Fruit fly (Drosophila melanogaster) whole organism, prepupa: Measurements from ENCODE around the gene Eig71Ec.

Experiments
- CG10631 ChIP-seq: fragments of 200-800 bp; sonication (Bioruptor generic); optimal IDR thresholded peaks from 2 replicates; lab custom pipeline; 2016; ENCODE audit warnings: missing biosample characterization, missing genetic modification characterization
- CG10669 ChIP-seq: fragments of 200-800 bp; sonication (Bioruptor generic); optimal IDR thresholded peaks from 3 replicates; lab custom pipeline; 2018; ENCODE audit warnings: missing biosample characterization, mild to moderate bottlenecking, missing genetic modification characterization, moderate library complexity
- CG11294 ChIP-seq: fragments of 200-800 bp; sonication (Bioruptor generic); IDR thresholded peaks from 2 replicates; pipeline ENCODE4 v1.3.6; 2022; ENCODE audit warnings: missing biosample characterization, missing genetic modification characterization
- CG11902 ChIP-seq: fragments of 200-800 bp; sonication (Bioruptor generic); optimal IDR thresholded peaks from 3 replicates; lab custom pipeline; 2016; ENCODE audit warnings: missing biosample characterization, missing genetic modification characterization
- CG15336 ChIP-seq: fragments of 200-800 bp; sonication (Bioruptor generic); IDR thresholded peaks from 2 replicates; pipeline ENCODE4 v1.3.6; 2022; ENCODE audit warnings: missing biosample characterization, missing genetic modification characterization
- CG16779 ChIP-seq: fragments of 200-800 bp; sonication (Bioruptor generic); optimal IDR thresholded peaks from 3 replicates; lab custom pipeline; 2017; ENCODE audit warnings: missing biosample characterization, mild to moderate bottlenecking, missing genetic modification characterization
- CG3032 ChIP-seq: fragments of 200-800 bp; optimal IDR thresholded peaks from 2 replicates; lab custom pipeline; 2019; ENCODE audit warnings: missing biosample characterization, mild to moderate bottlenecking, missing genetic modification characterization, moderate library complexity
- CG31627 ChIP-seq: fragments of 200-800 bp; sonication (Bioruptor generic); optimal IDR thresholded peaks from 3 replicates; lab custom pipeline; 2016; ENCODE audit warnings: missing biosample characterization, missing genetic modification characterization
- CG32006 ChIP-seq: fragments of 200-800 bp; sonication (Bioruptor generic); optimal IDR thresholded peaks from 3 replicates; lab custom pipeline; 2017; ENCODE audit warnings: missing biosample characterization, mild to moderate bottlenecking, missing genetic modification characterization
- CG34406 ChIP-seq: fragments of 200-800 bp; sonication (Bioruptor generic); optimal IDR thresholded peaks from 3 replicates; lab custom pipeline; 2016; ENCODE audit warnings: missing biosample characterization, missing genetic modification characterization
- CG3919 ChIP-seq: fragments of 200-800 bp; sonication (Bioruptor generic); optimal IDR thresholded peaks from 3 replicates; lab custom pipeline; 2016; ENCODE audit warnings: missing biosample characterization, missing genetic modification characterization
- CG4318 ChIP-seq: fragments of 200-800 bp; sonication (Bioruptor generic); optimal IDR thresholded peaks from 3 replicates; lab custom pipeline; 2017; ENCODE audit warnings: missing biosample characterization, mild to moderate bottlenecking, missing genetic modification characterization
- CG6163 ChIP-seq: fragments of 200-800 bp; sonication (Bioruptor generic); IDR thresholded peaks from 3 replicates; pipeline ENCODE4 v1.3.6; 2022; ENCODE audit warnings: missing biosample characterization, missing genetic modification characterization
- CG6276 ChIP-seq: fragments of 200-800 bp; sonication (Bioruptor generic); optimal IDR thresholded peaks from 2 replicates; lab custom pipeline; 2017; ENCODE audit warnings: missing biosample characterization, mild to moderate bottlenecking, missing genetic modification characterization
- CG6792 ChIP-seq: fragments of 200-800 bp; sonication (Bioruptor generic); optimal IDR thresholded peaks from 3 replicates; lab custom pipeline; 2016; ENCODE audit warnings: missing biosample characterization, missing genetic modification characterization
- CG6808 ChIP-seq: fragments of 200-800 bp; sonication (Bioruptor generic); optimal IDR thresholded peaks from 3 replicates; lab custom pipeline; 2017; ENCODE audit warnings: missing biosample characterization, missing genetic modification characterization, mild to moderate bottlenecking, moderate library complexity, missing genetic modification reagents
- CG6854 ChIP-seq: fragments of 200-800 bp; sonication (Bioruptor generic); optimal IDR thresholded peaks from 2 replicates; lab custom pipeline; 2017; ENCODE audit warnings: missing biosample characterization, mild to moderate bottlenecking, missing genetic modification characterization
- CG7368 ChIP-seq: fragments of 200-800 bp; sonication (Bioruptor generic); optimal IDR thresholded peaks from 3 replicates; lab custom pipeline; 2016; ENCODE audit warnings: missing biosample characterization, missing genetic modification characterization
- CG8119 ChIP-seq: fragments of 200-800 bp; sonication (Bioruptor generic); IDR thresholded peaks from 3 replicates; pipeline ENCODE4 v1.3.6; 2022; ENCODE audit warnings: missing biosample characterization, missing genetic modification characterization
- CG8632 ChIP-seq: fragments of 200-800 bp; sonication (Bioruptor generic); optimal IDR thresholded peaks from 3 replicates; lab custom pipeline; 2016; ENCODE audit warnings: missing biosample characterization, missing genetic modification characterization
- Eip78C ChIP-seq: fragments of 200-800 bp; sonication (Bioruptor generic); peaks from one replicate; lab custom pipeline; 2016; ENCODE audit warnings: missing biosample characterization, missing genetic modification characterization
- Eip93F ChIP-seq: fragments of 200-800 bp; sonication (Bioruptor generic); optimal IDR thresholded peaks from 2 replicates; lab custom pipeline; 2016; ENCODE audit warnings: missing biosample characterization, mild to moderate bottlenecking, missing genetic modification characterization
- Ets96B ChIP-seq: fragments of 200-800 bp; optimal IDR thresholded peaks from 2 replicates; lab custom pipeline; 2019; ENCODE audit warnings: missing biosample characterization, mild to moderate bottlenecking, missing genetic modification characterization, moderate library complexity
- Gug ChIP-seq: fragments of 200-800 bp; sonication (Bioruptor generic); IDR thresholded peaks from 2 replicates; pipeline ENCODE4 v1.3.6; 2022; ENCODE audit warnings: missing biosample characterization, missing genetic modification characterization
- Hr38 ChIP-seq: sonication (Bioruptor generic); optimal IDR thresholded peaks from 2 replicates; lab custom pipeline; 2016; ENCODE audit warnings: missing biosample characterization, missing genetic modification characterization
- Hr39 ChIP-seq: fragments of 200-800 bp; sonication (Bioruptor generic); optimal IDR thresholded peaks from 2 replicates; lab custom pipeline; 2016; ENCODE audit warnings: missing biosample characterization, missing genetic modification characterization
- Hr4 ChIP-seq: fragments of 200-800 bp; sonication (Bioruptor generic); optimal IDR thresholded peaks from 3 replicates; lab custom pipeline; 2016; ENCODE audit warnings: missing biosample characterization, missing genetic modification characterization
- Lpt ChIP-seq: fragments of 200-800 bp; sonication (Bioruptor generic); optimal IDR thresholded peaks from 3 replicates; lab custom pipeline; 2016; ENCODE audit warnings: missing biosample characterization, missing genetic modification characterization
- Met ChIP-seq: fragments of 200-800 bp; sonication (Bioruptor generic); optimal IDR thresholded peaks from 3 replicates; lab custom pipeline; 2016; ENCODE audit warnings: missing biosample characterization, missing genetic modification characterization
- OdsH ChIP-seq: fragments of 200-800 bp; sonication (Bioruptor generic); optimal IDR thresholded peaks from 3 replicates; lab custom pipeline; 2016; ENCODE audit warnings: missing biosample characterization, missing genetic modification characterization
- Smox ChIP-seq: fragments of 200-800 bp; sonication (Bioruptor generic); optimal IDR thresholded peaks from 3 replicates; lab custom pipeline; 2016; ENCODE audit warnings: missing biosample characterization, missing genetic modification characterization
- Sox102F ChIP-seq: fragments of 200-800 bp; sonication (Bioruptor generic); optimal IDR thresholded peaks from 2 replicates; lab custom pipeline; 2016; ENCODE audit warnings: missing biosample characterization, mild to moderate bottlenecking, missing genetic modification characterization
- Sox14 ChIP-seq: fragments of 200-800 bp; sonication (Bioruptor generic); optimal IDR thresholded peaks from 3 replicates; lab custom pipeline; 2016; ENCODE audit warnings: missing biosample characterization, missing genetic modification characterization
- Sox15 ChIP-seq: fragments of 200-800 bp; sonication (Bioruptor generic); optimal IDR thresholded peaks from 3 replicates; lab custom pipeline; 2016; ENCODE audit warnings: missing biosample characterization, missing genetic modification characterization
- dac ChIP-seq: fragments of 200-800 bp; sonication (Bioruptor generic); optimal IDR thresholded peaks from 2 replicates; lab custom pipeline; 2017; ENCODE audit warnings: missing biosample characterization, mild to moderate bottlenecking, missing genetic modification characterization
- dsx ChIP-seq: fragments of 200-800 bp; optimal IDR thresholded peaks from 3 replicates; lab custom pipeline; 2019; ENCODE audit warnings: missing biosample characterization, mild to moderate bottlenecking, missing genetic modification characterization, moderate library complexity; ENCODE audit not compliant: poor library complexity, severe bottlenecking
- eg ChIP-seq: fragments of 200-800 bp; sonication (Bioruptor generic); IDR thresholded peaks from 3 replicates; pipeline ENCODE4 v1.3.6; 2022; ENCODE audit warnings: missing biosample characterization, missing genetic modification characterization
- fd59A ChIP-seq: fragments of 200-800 bp; sonication (Bioruptor generic); optimal IDR thresholded peaks from 2 replicates; lab custom pipeline; 2017; ENCODE audit warnings: missing biosample characterization, mild to moderate bottlenecking, missing genetic modification characterization, missing genetic modification reagents
- fd85E ChIP-seq: fragments of 200-800 bp; sonication (Bioruptor generic); optimal IDR thresholded peaks from 3 replicates; lab custom pipeline; 2016; ENCODE audit warnings: missing biosample characterization, missing genetic modification characterization
- fkh ChIP-seq: fragments of 200-800 bp; sonication (Bioruptor generic); optimal IDR thresholded peaks from 3 replicates; lab custom pipeline; 2017; ENCODE audit warnings: missing biosample characterization, mild to moderate bottlenecking, missing genetic modification characterization, moderate library complexity
- lz ChIP-seq: fragments of 200-800 bp; sonication (Bioruptor generic); optimal IDR thresholded peaks from 3 replicates; lab custom pipeline; 2016; ENCODE audit warnings: missing biosample characterization, missing genetic modification characterization
- net ChIP-seq: fragments of 200-800 bp; sonication (Bioruptor generic); optimal IDR thresholded peaks from 3 replicates; lab custom pipeline; 2016; ENCODE audit warnings: missing biosample characterization, missing genetic modification characterization
- pdm3 ChIP-seq: fragments of 200-800 bp; sonication (Bioruptor generic); optimal IDR thresholded peaks from 3 replicates; lab custom pipeline; 2016; ENCODE audit warnings: missing biosample characterization, missing genetic modification characterization
- salr ChIP-seq, 2 experiments: fragments of 200-800 bp; sonication (Bioruptor generic); optimal IDR thresholded peaks; 3 replicates each; lab custom pipeline; 2016 to 2018; ENCODE audit warnings: missing biosample characterization in 2 of 2, missing genetic modification characterization in 2 of 2, mild to moderate bottlenecking in 1 of 2
- spab ChIP-seq: fragments of 200-800 bp; sonication (Bioruptor generic); optimal IDR thresholded peaks from 2 replicates; lab custom pipeline; 2017; ENCODE audit warnings: missing biosample characterization, mild to moderate bottlenecking, missing genetic modification characterization, missing genetic modification reagents
- svp ChIP-seq: fragments of 200-800 bp; sonication (Bioruptor generic); peaks from one replicate; lab custom pipeline; 2016; ENCODE audit warnings: missing biosample characterization, missing genetic modification characterization
- topi ChIP-seq: fragments of 200-800 bp; sonication (Bioruptor generic); optimal IDR thresholded peaks from 3 replicates; lab custom pipeline; 2016; ENCODE audit warnings: missing biosample characterization, missing genetic modification characterization

Gene Eig71Ec

DNA sequence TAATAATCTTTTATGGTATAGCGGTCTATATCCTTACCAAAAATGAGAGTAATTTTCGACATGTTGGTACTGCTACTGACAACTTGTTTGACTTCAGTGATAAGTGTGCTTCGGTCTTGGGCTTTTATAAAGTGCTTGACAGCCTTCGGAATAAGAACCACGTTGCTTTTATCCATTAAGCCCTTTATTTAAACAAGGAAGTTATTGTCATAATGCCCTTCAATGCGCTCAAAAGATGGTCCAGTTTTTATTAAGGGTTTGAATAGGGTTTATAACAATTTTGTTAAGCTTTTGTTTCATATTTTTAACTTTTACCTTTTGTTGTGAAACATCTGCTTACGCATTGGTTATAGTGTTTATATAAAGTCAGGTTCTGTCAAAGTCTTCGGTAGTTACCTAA lies at the start of gene Eig71Ec, which contains the start of gene Eig71Ed:
Eig71Ec (minus strand) TSS at position 101 of the 400 bp plus-strand sequence.
Eig71Ed (plus strand) TSS at position 384 of the 400 bp plus-strand sequence.
- no peak for TF ChIP-seq Ets96B (tag; lab: Kevin White, UChicago)
- TF ChIP-seq CG11294, result no peak
- TF ChIP-seq CG10669 (GFP tag; lab: Kevin White, UChicago), result no peak
- TF ChIP-seq Met (GFP tag; lab: Kevin White, UChicago), result no peak
- no peak for TF ChIP-seq fkh
- TF ChIP-seq spab (GFP tag; lab: Kevin White, UChicago), result no peak
- TF ChIP-seq CG32006 (GFP tag; lab: Kevin White, UChicago), result no peak
- TF ChIP-seq CG31627 (GFP tag; lab: Kevin White, UChicago), result no peak
- TF ChIP-seq Sox15 (GFP tag; lab: Kevin White, UChicago), result no peak
- TF ChIP-seq eg (GFP tag; lab: Robert Waterston, UW), result no peak
- TF ChIP-seq Smox, result no peak
- TF ChIP-seq CG11902, result no peak
- no peak for TF ChIP-seq Sox14 (GFP tag; lab: Kevin White, UChicago)
- TF ChIP-seq CG3919 (GFP tag; lab: Kevin White, UChicago), result no peak

- TF ChIP-seq CG10669 (GFP tag; lab: Kevin White, UChicago) (peak; percentile 41), CG16779 (tag; lab: Kevin White, UChicago) (no peak), Hr4 (GFP tag; lab: Kevin White, UChicago) (no peak), salr (GFP tag; optimal IDR thresholded peaks at IDR 0.05; lab: Kevin White, UChicago) (peak; percentile 20 to 83), lz (peak; percentile 74), CG6276 (GFP tag; lab: Kevin White, UChicago) (no peak), CG32006 (GFP tag; lab: Kevin White, UChicago) (peak; percentile 59), fkh (no peak), CG3032 (tag; lab: Kevin White, UChicago) (peak; percentile 74), pdm3 (GFP tag; lab: Kevin White, UChicago) (peak; percentile 75), topi (peak; percentile 87), Smox (peak; percentile 89), Sox102F (GFP tag; lab: Kevin White, UChicago) (peak; percentile 69), CG11294 (no peak), CG10631 (peak; percentile 83), net (GFP tag; lab: Kevin White, UChicago) (peak; percentile 62), dsx (GFP tag; lab: Kevin White, UChicago) (peak; percentile 59), CG6854 (GFP tag; lab: Kevin White, UChicago) (peak; percentile 61), Eip93F (GFP tag; lab: Kevin White, UChicago) (no peak), CG31627 (GFP tag; lab: Kevin White, UChicago) (peak; percentile 82), Eip78C (GFP tag; lab: Kevin White, UChicago) (peak; percentile 97), fd59A (peak; percentile 76), Hr38 (GFP tag; lab: Kevin White, UChicago) (no peak), CG6163 (GFP tag; lab: Robert Waterston, UW) (peak; percentile 34; the same call in 1 of the 3 replicates), Hr39 (GFP tag; lab: Kevin White, UChicago) (peak; percentile 76), eg (GFP tag; lab: Robert Waterston, UW) (no peak), OdsH (GFP tag; lab: Kevin White, UChicago) (peak; percentile 80), CG6808 (GFP tag; lab: Kevin White, UChicago) (peak; percentile 79), Gug (GFP tag; lab: Robert Waterston, UW) (no peak), svp (GFP tag; lab: Kevin White, UChicago) (peak; percentile 95), CG11902 (peak; percentile 39), CG8632 (GFP tag; lab: Kevin White, UChicago) (peak; percentile 80), CG6792 (GFP tag; lab: Kevin White, UChicago) (peak; percentile 72), CG4318 (peak; percentile 5), CG8119 (GFP tag; lab: Robert Waterston, UW) (peak; percentile 56; the same call in 2 of the 3 replicates), CG15336 (GFP tag; lab: Robert Waterston, UW) (0 out of 2 replicates have a peak, but pooled peaks have one; percentile 10), Sox14 (GFP tag; lab: Kevin White, UChicago) (peak; percentile 81), Lpt (GFP tag; lab: Kevin White, UChicago) (no peak), CG34406 (GFP tag; lab: Kevin White, UChicago) (peak; percentile 77), dac (GFP tag; lab: Kevin White, UChicago) (no peak), CG7368 (GFP tag; lab: Kevin White, UChicago) (no peak), Met (GFP tag; lab: Kevin White, UChicago) (peak; percentile 49), fd85E (GFP tag; lab: Kevin White, UChicago) (no peak), CG3919 (GFP tag; lab: Kevin White, UChicago) (peak; percentile 59)
Measured at dm6 chr3L:15700338-15700966, 48.4 kb upstream of the Eig71Ec start.
